Worm (Caenorhabditis elegans): Measurements from ENCODE around the gene C08F8.15.

ce11 chrIV:11148788-11149366 is 11.7 kb downstream of the C08F8.15 start:
- TF ChIP-seq ama-1 (optimal IDR thresholded peaks at IDR 0.05), result no peak
- no peak for TF ChIP-seq lin-13 (GFP tag; optimal IDR thresholded peaks at IDR 0.05)
- no peak for TF ChIP-seq zag-1 (tag; optimal IDR thresholded peaks at IDR 0.05)
- no peak for TF ChIP-seq ztf-11 (tag; optimal IDR thresholded peaks at IDR 0.05)
- TF ChIP-seq peb-1 (tag; optimal IDR thresholded peaks at IDR 0.05), result no peak
